Fruit fly (Drosophila melanogaster) whole organism, prepupa: ENCODE results near the gene Rpn9.

ENCODE experiments used
- CG10631 ChIP-seq: fragments of 200-800 bp; sonication (Bioruptor generic); optimal IDR thresholded peaks from 2 replicates; lab custom pipeline; 2016; ENCODE audit warnings: missing biosample characterization, missing genetic modification characterization
- CG10669 ChIP-seq: fragments of 200-800 bp; sonication (Bioruptor generic); optimal IDR thresholded peaks from 3 replicates; lab custom pipeline; 2018; ENCODE audit warnings: missing biosample characterization, mild to moderate bottlenecking, missing genetic modification characterization, moderate library complexity
- CG11762 ChIP-seq: fragments of 200-800 bp; sonication (Bioruptor generic); optimal IDR thresholded peaks from 3 replicates; lab custom pipeline; 2016; ENCODE audit warnings: missing biosample characterization, missing genetic modification characterization; ENCODE audit not compliant: insufficient read depth
- CG15336 ChIP-seq: fragments of 200-800 bp; sonication (Bioruptor generic); IDR thresholded peaks from 2 replicates; pipeline ENCODE4 v1.3.6; 2022; ENCODE audit warnings: missing biosample characterization, missing genetic modification characterization
- CG3032 ChIP-seq: fragments of 200-800 bp; optimal IDR thresholded peaks from 2 replicates; lab custom pipeline; 2019; ENCODE audit warnings: missing biosample characterization, mild to moderate bottlenecking, missing genetic modification characterization, moderate library complexity
- CG32006 ChIP-seq: fragments of 200-800 bp; sonication (Bioruptor generic); optimal IDR thresholded peaks from 3 replicates; lab custom pipeline; 2017; ENCODE audit warnings: missing biosample characterization, mild to moderate bottlenecking, missing genetic modification characterization
- CG34406 ChIP-seq: fragments of 200-800 bp; sonication (Bioruptor generic); optimal IDR thresholded peaks from 3 replicates; lab custom pipeline; 2016; ENCODE audit warnings: missing biosample characterization, missing genetic modification characterization
- CG3919 ChIP-seq: fragments of 200-800 bp; sonication (Bioruptor generic); optimal IDR thresholded peaks from 3 replicates; lab custom pipeline; 2016; ENCODE audit warnings: missing biosample characterization, missing genetic modification characterization
- CG4318 ChIP-seq: fragments of 200-800 bp; sonication (Bioruptor generic); optimal IDR thresholded peaks from 3 replicates; lab custom pipeline; 2017; ENCODE audit warnings: missing biosample characterization, mild to moderate bottlenecking, missing genetic modification characterization
- CG6276 ChIP-seq: fragments of 200-800 bp; sonication (Bioruptor generic); optimal IDR thresholded peaks from 2 replicates; lab custom pipeline; 2017; ENCODE audit warnings: missing biosample characterization, mild to moderate bottlenecking, missing genetic modification characterization
- CG6792 ChIP-seq: fragments of 200-800 bp; sonication (Bioruptor generic); optimal IDR thresholded peaks from 3 replicates; lab custom pipeline; 2016; ENCODE audit warnings: missing biosample characterization, missing genetic modification characterization
- CG6808 ChIP-seq: fragments of 200-800 bp; sonication (Bioruptor generic); optimal IDR thresholded peaks from 3 replicates; lab custom pipeline; 2017; ENCODE audit warnings: missing biosample characterization, missing genetic modification characterization, mild to moderate bottlenecking, moderate library complexity, missing genetic modification reagents
- CG6854 ChIP-seq: fragments of 200-800 bp; sonication (Bioruptor generic); optimal IDR thresholded peaks from 2 replicates; lab custom pipeline; 2017; ENCODE audit warnings: missing biosample characterization, mild to moderate bottlenecking, missing genetic modification characterization
- CG8319 ChIP-seq: fragments of 200-800 bp; sonication (Bioruptor generic); optimal IDR thresholded peaks from 3 replicates; lab custom pipeline; 2016; ENCODE audit warnings: missing biosample characterization, missing genetic modification characterization
- CG8632 ChIP-seq: fragments of 200-800 bp; sonication (Bioruptor generic); optimal IDR thresholded peaks from 3 replicates; lab custom pipeline; 2016; ENCODE audit warnings: missing biosample characterization, missing genetic modification characterization
- CG9139 ChIP-seq: fragments of 200-800 bp; sonication (Bioruptor generic); optimal IDR thresholded peaks from 3 replicates; lab custom pipeline; 2017; ENCODE audit warnings: missing biosample characterization, mild to moderate bottlenecking, missing genetic modification characterization
- Eip78C ChIP-seq: fragments of 200-800 bp; sonication (Bioruptor generic); peaks from one replicate; lab custom pipeline; 2016; ENCODE audit warnings: missing biosample characterization, missing genetic modification characterization
- Ets96B ChIP-seq: fragments of 200-800 bp; optimal IDR thresholded peaks from 2 replicates; lab custom pipeline; 2019; ENCODE audit warnings: missing biosample characterization, mild to moderate bottlenecking, missing genetic modification characterization, moderate library complexity
- Gug ChIP-seq: fragments of 200-800 bp; sonication (Bioruptor generic); IDR thresholded peaks from 2 replicates; pipeline ENCODE4 v1.3.6; 2022; ENCODE audit warnings: missing biosample characterization, missing genetic modification characterization
- Hr4 ChIP-seq: fragments of 200-800 bp; sonication (Bioruptor generic); optimal IDR thresholded peaks from 3 replicates; lab custom pipeline; 2016; ENCODE audit warnings: missing biosample characterization, missing genetic modification characterization
- Lpt ChIP-seq: fragments of 200-800 bp; sonication (Bioruptor generic); optimal IDR thresholded peaks from 3 replicates; lab custom pipeline; 2016; ENCODE audit warnings: missing biosample characterization, missing genetic modification characterization
- OdsH ChIP-seq: fragments of 200-800 bp; sonication (Bioruptor generic); optimal IDR thresholded peaks from 3 replicates; lab custom pipeline; 2016; ENCODE audit warnings: missing biosample characterization, missing genetic modification characterization
- Smox ChIP-seq: fragments of 200-800 bp; sonication (Bioruptor generic); optimal IDR thresholded peaks from 3 replicates; lab custom pipeline; 2016; ENCODE audit warnings: missing biosample characterization, missing genetic modification characterization
- Sox102F ChIP-seq: fragments of 200-800 bp; sonication (Bioruptor generic); optimal IDR thresholded peaks from 2 replicates; lab custom pipeline; 2016; ENCODE audit warnings: missing biosample characterization, mild to moderate bottlenecking, missing genetic modification characterization
- Sox14 ChIP-seq: fragments of 200-800 bp; sonication (Bioruptor generic); optimal IDR thresholded peaks from 3 replicates; lab custom pipeline; 2016; ENCODE audit warnings: missing biosample characterization, missing genetic modification characterization
- achi ChIP-seq: fragments of 200-800 bp; sonication (Bioruptor generic); optimal IDR thresholded peaks from 3 replicates; lab custom pipeline; 2016; ENCODE audit warnings: missing biosample characterization, missing genetic modification characterization
- acj6 ChIP-seq: fragments of 200-800 bp; sonication (Bioruptor generic); optimal IDR thresholded peaks from 3 replicates; lab custom pipeline; 2016; ENCODE audit warnings: missing biosample characterization, missing genetic modification characterization
- dac ChIP-seq: fragments of 200-800 bp; sonication (Bioruptor generic); optimal IDR thresholded peaks from 2 replicates; lab custom pipeline; 2017; ENCODE audit warnings: missing biosample characterization, mild to moderate bottlenecking, missing genetic modification characterization
- eg ChIP-seq: fragments of 200-800 bp; sonication (Bioruptor generic); IDR thresholded peaks from 3 replicates; pipeline ENCODE4 v1.3.6; 2022; ENCODE audit warnings: missing biosample characterization, missing genetic modification characterization
- fd59A ChIP-seq: fragments of 200-800 bp; sonication (Bioruptor generic); optimal IDR thresholded peaks from 2 replicates; lab custom pipeline; 2017; ENCODE audit warnings: missing biosample characterization, mild to moderate bottlenecking, missing genetic modification characterization, missing genetic modification reagents
- fkh ChIP-seq: fragments of 200-800 bp; sonication (Bioruptor generic); optimal IDR thresholded peaks from 3 replicates; lab custom pipeline; 2017; ENCODE audit warnings: missing biosample characterization, mild to moderate bottlenecking, missing genetic modification characterization, moderate library complexity
- net ChIP-seq: fragments of 200-800 bp; sonication (Bioruptor generic); optimal IDR thresholded peaks from 3 replicates; lab custom pipeline; 2016; ENCODE audit warnings: missing biosample characterization, missing genetic modification characterization
- pdm3 ChIP-seq: fragments of 200-800 bp; sonication (Bioruptor generic); optimal IDR thresholded peaks from 3 replicates; lab custom pipeline; 2016; ENCODE audit warnings: missing biosample characterization, missing genetic modification characterization
- spab ChIP-seq: fragments of 200-800 bp; sonication (Bioruptor generic); optimal IDR thresholded peaks from 2 replicates; lab custom pipeline; 2017; ENCODE audit warnings: missing biosample characterization, mild to moderate bottlenecking, missing genetic modification characterization, missing genetic modification reagents
- ss ChIP-seq, 2 experiments: fragments of 200-800 bp; sonication (Bioruptor generic); optimal IDR thresholded peaks; 2 replicates in 1 of 2; 3 replicates in 1 of 2; lab custom pipeline; 2017 to 2018; ENCODE audit warnings: mild to moderate bottlenecking in 2 of 2, missing biosample characterization in 2 of 2, missing genetic modification characterization in 2 of 2, moderate library complexity in 1 of 2
- svp ChIP-seq: fragments of 200-800 bp; sonication (Bioruptor generic); peaks from one replicate; lab custom pipeline; 2016; ENCODE audit warnings: missing biosample characterization, missing genetic modification characterization

Gene Rpn9

dm6 chr3R:23740968-23741367 is 7.7 kb upstream of the Rpn9 start:
- TF ChIP-seq net (GFP tag; lab: Kevin White, UChicago) (no peak), Smox (GFP tag; lab: Kevin White, UChicago) (no peak), fd59A (GFP tag; lab: Kevin White, UChicago) (no peak), CG6854 (GFP tag; lab: Kevin White, UChicago) (no peak), CG10669 (GFP tag; lab: Kevin White, UChicago) (no peak), CG8319 (GFP tag; lab: Kevin White, UChicago) (no peak), OdsH (GFP tag; lab: Kevin White, UChicago) (no peak)

DNA sequence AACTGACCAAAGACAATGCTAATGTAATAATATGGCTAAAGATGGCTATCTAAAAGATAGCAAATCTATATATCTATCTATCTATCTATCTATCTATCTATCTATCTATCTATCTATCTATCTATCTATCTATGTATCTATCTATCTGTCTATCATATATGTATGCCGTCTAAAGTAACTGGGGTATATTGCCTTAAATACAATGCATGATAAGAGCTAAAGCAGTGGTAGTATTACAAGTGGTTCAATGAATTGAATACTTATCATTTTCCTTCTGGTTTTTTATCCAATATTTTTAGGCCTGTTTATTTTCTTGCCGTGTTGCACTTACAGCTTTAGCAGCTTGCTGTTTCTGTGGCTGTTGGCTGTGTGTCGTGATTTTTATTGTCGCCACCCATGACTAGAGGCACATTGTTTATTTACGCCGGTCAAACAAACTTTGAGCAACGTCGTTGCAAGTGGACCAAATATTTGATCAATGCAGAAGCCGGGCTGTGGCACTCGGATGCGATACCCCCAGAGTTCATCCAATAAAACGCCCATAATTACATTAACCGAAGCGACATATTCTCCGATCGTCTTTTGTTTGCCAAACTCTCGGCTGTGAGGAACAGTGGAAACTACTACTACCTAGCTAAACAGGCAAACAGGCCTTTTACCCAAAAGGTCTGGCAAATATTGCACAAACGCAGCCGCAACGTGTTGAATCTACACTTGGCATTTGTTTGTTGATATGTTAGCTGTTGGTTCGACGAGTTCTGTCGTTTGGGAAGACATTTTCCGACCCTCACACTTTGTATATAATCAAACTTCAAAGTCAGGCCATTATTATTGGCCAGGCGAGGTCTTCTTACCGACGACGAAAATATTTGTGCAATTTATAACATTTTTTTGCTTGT is 4.7 kb upstream of the Rpn9 start:
- TF ChIP-seq eg (GFP tag; lab: Robert Waterston, UW) = no peak; the same call in 2 of the 3 replicates
- peak; percentile 48 for TF ChIP-seq CG15336 (GFP tag; lab: Robert Waterston, UW)
- peak; percentile 33 for TF ChIP-seq OdsH (GFP tag; lab: Kevin White, UChicago)
- TF ChIP-seq Lpt (GFP tag; lab: Kevin White, UChicago) = no peak
- peak; percentile 1 for TF ChIP-seq dac (GFP tag; lab: Kevin White, UChicago)
- no peak for TF ChIP-seq CG8319 (GFP tag; lab: Kevin White, UChicago)
- peak; percentile 28 for TF ChIP-seq Ets96B
- TF ChIP-seq ss (GFP tag; optimal IDR thresholded peaks at IDR 0.05; lab: Kevin White, UChicago) = peak in 1 of 2 experiments; percentile 50
- TF ChIP-seq CG8632 = peak; percentile 41
- no peak for TF ChIP-seq svp (GFP tag; lab: Kevin White, UChicago)
- TF ChIP-seq CG3919 = peak; percentile 17
- peak; percentile 81 for TF ChIP-seq CG32006 (GFP tag; lab: Kevin White, UChicago)
- peak; percentile 61 for TF ChIP-seq Eip78C (GFP tag; lab: Kevin White, UChicago)
- TF ChIP-seq CG9139 = peak; percentile 1
- TF ChIP-seq CG34406 (GFP tag; lab: Kevin White, UChicago) = peak; percentile 50
- peak; percentile 12 for TF ChIP-seq CG11762 (GFP tag; lab: Kevin White, UChicago)
- TF ChIP-seq acj6 = peak; percentile 25
- TF ChIP-seq CG6808 = peak; percentile 55
- peak; percentile 52 for TF ChIP-seq CG4318
- TF ChIP-seq Gug = no peak
- no peak for TF ChIP-seq Smox (GFP tag; lab: Kevin White, UChicago)
- no peak for TF ChIP-seq Sox102F
- TF ChIP-seq achi (GFP tag; lab: Kevin White, UChicago) = peak; percentile 55
- no peak for TF ChIP-seq CG6792
- no peak for TF ChIP-seq fd59A (GFP tag; lab: Kevin White, UChicago)
- peak; percentile 72 for TF ChIP-seq fkh (GFP tag; lab: Kevin White, UChicago)
- TF ChIP-seq Hr4 (GFP tag; lab: Kevin White, UChicago) = peak; percentile 73
- TF ChIP-seq CG10631 (GFP tag; lab: Kevin White, UChicago) = peak; percentile 26
- TF ChIP-seq spab (GFP tag; lab: Kevin White, UChicago) = peak; percentile 46
- TF ChIP-seq pdm3 (GFP tag; lab: Kevin White, UChicago) = peak; percentile 16
- peak; percentile 47 for TF ChIP-seq CG6276 (GFP tag; lab: Kevin White, UChicago)
- TF ChIP-seq Sox14 = peak; percentile 11
- TF ChIP-seq CG10669 (GFP tag; lab: Kevin White, UChicago) = peak; percentile 46
- peak; percentile 4 for TF ChIP-seq CG3032 (tag; lab: Kevin White, UChicago)
- TF ChIP-seq, all 60 proteins: peak for 25

DNA sequence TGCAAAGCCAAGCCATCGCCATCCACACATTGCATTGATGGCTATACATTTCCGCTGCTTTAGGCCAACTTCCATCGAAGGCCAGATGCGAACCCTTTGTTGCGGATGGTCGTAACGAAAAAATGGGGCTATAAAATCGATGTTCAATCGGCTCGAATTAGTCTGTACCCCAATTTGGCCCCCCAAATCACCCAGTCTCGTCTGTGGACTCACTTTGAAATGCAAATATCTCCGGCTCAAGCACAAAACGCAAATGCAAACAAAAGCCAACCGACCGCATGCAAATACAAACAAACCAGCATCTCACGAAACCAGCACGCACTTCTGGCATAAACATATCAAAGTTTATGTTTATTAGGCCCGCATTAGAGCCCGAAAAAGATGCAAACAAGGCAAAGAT is 3.1 kb upstream of the Rpn9 start:
- peak; percentile 56 for TF ChIP-seq fkh (GFP tag; lab: Kevin White, UChicago)
- TF ChIP-seq eg (GFP tag; lab: Robert Waterston, UW) = no peak
